Fruit fly (Drosophila melanogaster) whole organism, embryonic: ENCODE data around the gene ocn.

Source experiments
- Aef1 ChIP-seq: fragments of 200-800 bp; sonication (Bioruptor generic); IDR thresholded peaks from 3 replicates; pipeline ENCODE4 v1.3.6; 2022; ENCODE audit warnings: missing biosample characterization, missing genetic modification characterization
- Atf3 ChIP-seq: fragments of 200-800 bp; sonication (Bioruptor generic); optimal IDR thresholded peaks from 3 replicates; lab custom pipeline; 2016; ENCODE audit warnings: missing biosample characterization, missing genetic modification characterization
- Blimp-1 ChIP-seq: fragments of 200-800 bp; sonication (Bioruptor generic); optimal IDR thresholded peaks from 3 replicates; lab custom pipeline; 2018; ENCODE audit warnings: missing biosample characterization, missing genetic modification characterization, mild to moderate bottlenecking, moderate library complexity, missing genetic modification reagents
- C15 ChIP-seq: fragments of 200-800 bp; sonication (Bioruptor generic); IDR thresholded peaks from 3 replicates; pipeline ENCODE4 v1.3.6; 2022; ENCODE audit warnings: missing biosample characterization, missing genetic modification characterization
- CG10462 ChIP-seq: fragments of 200-800 bp; sonication (Bioruptor generic); optimal IDR thresholded peaks from 2 replicates; lab custom pipeline; 2016; ENCODE audit warnings: missing biosample characterization, missing genetic modification characterization
- CG10959 ChIP-seq: fragments of 200-800 bp; sonication (Bioruptor generic); IDR thresholded peaks from 2 replicates; pipeline ENCODE4 v1.3.6; 2022; ENCODE audit warnings: missing biosample characterization, missing genetic modification characterization
- CG12071 ChIP-seq: fragments of 200-800 bp; sonication (Bioruptor generic); optimal IDR thresholded peaks from 3 replicates; lab custom pipeline; 2018; ENCODE audit warnings: missing biosample characterization, mild to moderate bottlenecking, missing genetic modification characterization
- CG12659 ChIP-seq: fragments of 200-800 bp; sonication (Bioruptor generic); optimal IDR thresholded peaks from 3 replicates; lab custom pipeline; 2017; ENCODE audit warnings: mild to moderate bottlenecking, missing biosample characterization, missing genetic modification reagents, missing genetic modification characterization
- CG14710 ChIP-seq: fragments of 200-800 bp; sonication (Bioruptor generic); optimal IDR thresholded peaks from 3 replicates; lab custom pipeline; 2019; ENCODE audit warnings: missing biosample characterization, mild to moderate bottlenecking, missing genetic modification characterization, moderate library complexity
- CG15514 ChIP-seq: fragments of 200-800 bp; sonication (Bioruptor generic); optimal IDR thresholded peaks from 3 replicates; lab custom pipeline; 2017; ENCODE audit warnings: missing biosample characterization, missing genetic modification characterization, mild to moderate bottlenecking, moderate library complexity, missing genetic modification reagents
- CG1603 ChIP-seq: fragments of 200-800 bp; sonication (Bioruptor generic); optimal IDR thresholded peaks from 2 replicates; lab custom pipeline; 2019; ENCODE audit warnings: missing biosample characterization, mild to moderate bottlenecking, missing genetic modification characterization, moderate library complexity
- CG17359 ChIP-seq: fragments of 200-800 bp; sonication (Bioruptor generic); optimal IDR thresholded peaks from 3 replicates; lab custom pipeline; 2018; ENCODE audit warnings: missing biosample characterization, mild to moderate bottlenecking, missing genetic modification characterization, moderate library complexity
- CG17361 ChIP-seq: fragments of 200-800 bp; sonication (Bioruptor generic); IDR thresholded peaks from 3 replicates; pipeline ENCODE4 v1.3.6; 2022; ENCODE audit warnings: missing biosample characterization, missing genetic modification characterization
- CG34422 ChIP-seq: fragments of 200-800 bp; sonication (Bioruptor generic); IDR thresholded peaks from 3 replicates; pipeline ENCODE4 v1.3.6; 2022; ENCODE audit warnings: missing biosample characterization, missing genetic modification characterization
- CG6654 ChIP-seq: fragments of 200-800 bp; sonication (Bioruptor generic); optimal IDR thresholded peaks from 2 replicates; lab custom pipeline; 2017; ENCODE audit warnings: missing biosample characterization, mild to moderate bottlenecking, missing genetic modification characterization
- CG8089 ChIP-seq: fragments of 200-800 bp; sonication (Bioruptor generic); optimal IDR thresholded peaks from 3 replicates; lab custom pipeline; 2016; ENCODE audit warnings: missing biosample characterization, missing genetic modification characterization
- Camta ChIP-seq: fragments of 200-800 bp; sonication (Bioruptor generic); optimal IDR thresholded peaks from 2 replicates; lab custom pipeline; 2016; ENCODE audit warnings: missing biosample characterization, missing genetic modification characterization
- Chrac-16 ChIP-seq: fragments of 200-800 bp; sonication (Bioruptor generic); optimal IDR thresholded peaks from 3 replicates; lab custom pipeline; 2016; ENCODE audit warnings: missing biosample characterization, missing genetic modification characterization
- Dbx ChIP-seq: fragments of 200-800 bp; sonication (Bioruptor generic); IDR thresholded peaks from 3 replicates; pipeline ENCODE4 v1.3.6; 2022; ENCODE audit warnings: missing biosample characterization, missing genetic modification characterization
- Dek ChIP-seq: fragments of 200-800 bp; sonication (Bioruptor generic); optimal IDR thresholded peaks from 3 replicates; lab custom pipeline; 2019; ENCODE audit warnings: missing biosample characterization, mild to moderate bottlenecking, missing genetic modification characterization, moderate library complexity
- Dfd ChIP-seq, 2 experiments: fragments of >200 bp; optimal IDR thresholded peaks; 2 replicates each; lab custom pipeline; 2017; ENCODE audit warnings: missing biosample characterization in 2 of 2, missing genetic modification characterization in 2 of 2
- Dp ChIP-seq: fragments of 200-800 bp; sonication (Bioruptor generic); optimal IDR thresholded peaks from 2 replicates; lab custom pipeline; 2018; ENCODE audit warnings: missing biosample characterization, mild to moderate bottlenecking, missing genetic modification characterization, moderate library complexity
- ERR ChIP-seq: fragments of 200-800 bp; sonication (Bioruptor generic); optimal IDR thresholded peaks from 2 replicates; lab custom pipeline; 2016; ENCODE audit warnings: missing biosample characterization, missing genetic modification characterization
- Ets65A ChIP-seq: fragments of 200-800 bp; sonication (Bioruptor generic); peaks from one replicate; lab custom pipeline; 2016; ENCODE audit warnings: missing biosample characterization, missing genetic modification characterization
- Gsc ChIP-seq: fragments of 200-800 bp; sonication (Bioruptor generic); IDR thresholded peaks from 2 replicates; pipeline ENCODE4 v1.3.6; 2022; ENCODE audit warnings: missing biosample characterization, missing genetic modification characterization
- HLH4C ChIP-seq: fragments of 200-800 bp; sonication (Bioruptor generic); IDR thresholded peaks from 3 replicates; pipeline ENCODE4 v1.3.6; 2022; ENCODE audit warnings: missing biosample characterization, missing genetic modification characterization; ENCODE audit not compliant: partially characterized antibody
- HmgD ChIP-seq: fragments of 200-800 bp; sonication (Bioruptor generic); optimal IDR thresholded peaks from 3 replicates; lab custom pipeline; 2016; ENCODE audit warnings: missing biosample characterization, missing genetic modification characterization
- Hr78 ChIP-seq, 2 experiments: fragments of 200-800 bp in 1 of 2; fragments of >200 bp in 1 of 2; sonication (Bioruptor generic) in 1 of 2; optimal IDR thresholded peaks; 2 replicates each; lab custom pipeline; 2017 to 2019; ENCODE audit warnings: missing biosample characterization in 2 of 2, missing genetic modification characterization in 2 of 2, mild to moderate bottlenecking in 1 of 2, moderate library complexity in 1 of 2
- Jarid2 ChIP-seq: fragments of 200-800 bp; sonication (Bioruptor generic); optimal IDR thresholded peaks from 3 replicates; lab custom pipeline; 2017; ENCODE audit warnings: mild to moderate bottlenecking, missing biosample characterization, missing genetic modification reagents, missing genetic modification characterization
- Med ChIP-seq: fragments of 200-800 bp; sonication (Bioruptor generic); peaks from one replicate; lab custom pipeline; 2016; ENCODE audit warnings: missing biosample characterization, missing genetic modification characterization, mild to moderate bottlenecking, inconsistent platforms, moderate library complexity
- NfI ChIP-seq: fragments of 200-800 bp; sonication (Bioruptor generic); optimal IDR thresholded peaks from 3 replicates; lab custom pipeline; 2018; ENCODE audit warnings: missing biosample characterization, mild to moderate bottlenecking, missing genetic modification characterization, moderate library complexity
- Rfx ChIP-seq: fragments of 200-800 bp; sonication (Bioruptor generic); IDR thresholded peaks from 2 replicates; pipeline ENCODE4 v1.3.6; 2022; ENCODE audit warnings: missing biosample characterization, missing genetic modification characterization
- Usf ChIP-seq: fragments of 200-800 bp; sonication (Bioruptor generic); optimal IDR thresholded peaks from 2 replicates; lab custom pipeline; 2017; ENCODE audit warnings: missing genotype, missing biosample characterization, missing genetic modification characterization
- Xbp1 ChIP-seq: fragments of 200-800 bp; sonication (Bioruptor generic); optimal IDR thresholded peaks from 3 replicates; lab custom pipeline; 2016; ENCODE audit warnings: missing biosample characterization, mild to moderate bottlenecking, missing genetic modification characterization
- Xrp1 ChIP-seq: fragments of 200-800 bp; sonication (Bioruptor generic); IDR thresholded peaks from 2 replicates; pipeline ENCODE4 v1.3.6; 2022; ENCODE audit warnings: missing biosample characterization, missing genetic modification characterization
- az2 ChIP-seq: fragments of 200-800 bp; sonication (Bioruptor generic); optimal IDR thresholded peaks from 3 replicates; lab custom pipeline; 2016; ENCODE audit warnings: missing biosample characterization, missing genetic modification characterization
- bab2 ChIP-seq: fragments of 200-800 bp; sonication (Bioruptor generic); optimal IDR thresholded peaks from 2 replicates; lab custom pipeline; 2016; ENCODE audit warnings: missing biosample characterization, missing genetic modification characterization
- cg ChIP-seq: fragments of 200-800 bp; sonication (Bioruptor generic); optimal IDR thresholded peaks from 3 replicates; lab custom pipeline; 2019; ENCODE audit warnings: missing biosample characterization, mild to moderate bottlenecking, missing genetic modification characterization, moderate library complexity
- dimm ChIP-seq: fragments of 200-800 bp; sonication (Bioruptor generic); IDR thresholded peaks from 2 replicates; pipeline ENCODE4 v1.3.6; 2022; ENCODE audit warnings: missing biosample characterization, missing genetic modification characterization
- dmrt11E ChIP-seq: fragments of 200-800 bp; sonication (Bioruptor generic); optimal IDR thresholded peaks from 3 replicates; lab custom pipeline; 2018; ENCODE audit warnings: missing biosample characterization, mild to moderate bottlenecking, missing genetic modification characterization, moderate library complexity
- fu2 ChIP-seq: fragments of 200-800 bp; sonication (Bioruptor generic); optimal IDR thresholded peaks from 2 replicates; lab custom pipeline; 2016; ENCODE audit warnings: missing biosample characterization, missing genetic modification characterization
- grau ChIP-seq: fragments of 200-800 bp; optimal IDR thresholded peaks from 3 replicates; lab custom pipeline; 2019; ENCODE audit warnings: missing biosample characterization, mild to moderate bottlenecking, missing genetic modification characterization, moderate library complexity
- ken ChIP-seq: fragments of 200-800 bp; sonication (Bioruptor generic); IDR thresholded peaks from 3 replicates; pipeline ENCODE4 v1.3.6; 2022; ENCODE audit warnings: missing biosample characterization, missing genetic modification characterization
- klu ChIP-seq: fragments of 200-800 bp; sonication (Bioruptor generic); IDR thresholded peaks from 2 replicates; pipeline ENCODE4 v1.3.6; 2022; ENCODE audit warnings: missing biosample characterization, missing genetic modification characterization
- maf-S ChIP-seq: fragments of 200-800 bp; sonication (Bioruptor generic); optimal IDR thresholded peaks from 2 replicates; lab custom pipeline; 2016; ENCODE audit warnings: missing biosample characterization, missing genetic modification characterization
- pum ChIP-seq: fragments of 200-800 bp; sonication (Bioruptor generic); optimal IDR thresholded peaks from 2 replicates; lab custom pipeline; 2016; ENCODE audit warnings: missing biosample characterization, missing genetic modification characterization
- shn ChIP-seq: fragments of 200-800 bp; sonication (Bioruptor generic); optimal IDR thresholded peaks from 3 replicates; lab custom pipeline; 2016; ENCODE audit warnings: missing biosample characterization, missing genetic modification characterization
- tup ChIP-seq: fragments of 200-800 bp; sonication (Bioruptor generic); optimal IDR thresholded peaks from 2 replicates; lab custom pipeline; 2016; ENCODE audit warnings: missing biosample characterization, mild to moderate bottlenecking, missing genetic modification characterization, moderate library complexity
- unpg ChIP-seq: fragments of 200-800 bp; sonication (Bioruptor generic); optimal IDR thresholded peaks from 3 replicates; lab custom pipeline; 2018; ENCODE audit warnings: missing biosample characterization, mild to moderate bottlenecking, missing genetic modification characterization, moderate library complexity
- vnd ChIP-seq: fragments of 200-800 bp; sonication (Bioruptor generic); IDR thresholded peaks from 3 replicates; pipeline ENCODE4 v1.3.6; 2022; ENCODE audit warnings: missing biosample characterization, missing genetic modification characterization; ENCODE audit not compliant: partially characterized antibody

Gene ocn

dm6 chr3R:30056592-30057135 lies 19.1 kb upstream of the ocn start, which contains the start of the genes CG7950 and Rpp14a (continued):
- TF ChIP-seq Dek (tag; lab: Kevin White, UChicago), result peak; percentile 80
- TF ChIP-seq C15, result no peak
- peak; percentile 72 for TF ChIP-seq tup (GFP tag; lab: Kevin White, UChicago)
- no peak for TF ChIP-seq HLH4C (GFP tag; lab: Robert Waterston, UW)
- no peak for TF ChIP-seq cg (GFP tag; lab: Kevin White, UChicago)
- TF ChIP-seq bab2 (GFP tag; lab: Kevin White, UChicago), result peak; percentile 82
- peak; percentile 69 for TF ChIP-seq CG17359
- TF ChIP-seq Blimp-1 (GFP tag; lab: Kevin White, UChicago), result peak; percentile 65
- TF ChIP-seq dimm (GFP tag; lab: Robert Waterston, UW), result peak; percentile 29; the same call in 1 of the 2 replicates
- peak; percentile 78 for TF ChIP-seq dmrt11E
- TF ChIP-seq pum (GFP tag; lab: Kevin White, UChicago), result peak; percentile 73
- peak; percentile 27 for TF ChIP-seq Usf (GFP tag; lab: Kevin White, UChicago)
- TF ChIP-seq CG17361, result peak; percentile 37; the same call in 2 of the 3 replicates
- no peak for TF ChIP-seq Hr78 (GFP tag; optimal IDR thresholded peaks at IDR 0.05; lab: Kevin White, UChicago)
- peak; percentile 88 for TF ChIP-seq shn (GFP tag; lab: Kevin White, UChicago)
- TF ChIP-seq CG6654 (GFP tag; lab: Kevin White, UChicago), result no peak
- no peak for TF ChIP-seq Jarid2
- TF ChIP-seq Camta, result peak; percentile 66
- TF ChIP-seq CG12071 (GFP tag; lab: Kevin White, UChicago), result peak; percentile 19
- peak; percentile 62 for TF ChIP-seq Atf3
- peak; percentile 85 for TF ChIP-seq az2 (GFP tag; lab: Kevin White, UChicago)
- TF ChIP-seq HmgD, result peak; percentile 40
- peak; percentile 82 for TF ChIP-seq ken (GFP tag; lab: Robert Waterston, UW)
- peak; percentile 78 for TF ChIP-seq CG14710 (tag; lab: Kevin White, UChicago)
- TF ChIP-seq CG10959 (GFP tag; lab: Robert Waterston, UW), result peak; percentile 41; the same call in 1 of the 2 replicates
- peak; percentile 82 for TF ChIP-seq Aef1 (GFP tag; lab: Robert Waterston, UW)
- peak; percentile 74 for TF ChIP-seq maf-S (GFP tag; lab: Kevin White, UChicago)
- TF ChIP-seq NfI (GFP tag; lab: Kevin White, UChicago), result peak; percentile 79
- peak; percentile 87 for TF ChIP-seq Dbx (GFP tag; lab: Robert Waterston, UW)
- TF ChIP-seq fu2 (GFP tag; lab: Kevin White, UChicago), result peak; percentile 73
- peak; percentile 48 for TF ChIP-seq CG10462 (GFP tag; lab: Kevin White, UChicago)
- peak; percentile 24 for TF ChIP-seq CG8089 (GFP tag; lab: Kevin White, UChicago)
- TF ChIP-seq Dfd (GFP tag; optimal IDR thresholded peaks at IDR 0.05; lab: Kevin White, UChicago), result no peak

dm6 chr3R:30055915-30056544 lies 18.5 kb upstream of the ocn start, which contains the start of the genes Rpp14b and spn-A:
Gene Rpp14b, plus strand, starts transcription at chr3R:30055957.
Gene spn-A, minus strand, starts transcription at chr3R:30056037.
- TF ChIP-seq Gsc (no peak), Dp (GFP tag; lab: Kevin White, UChicago) (peak; percentile 41), Xbp1 (GFP tag; lab: Kevin White, UChicago) (peak; percentile 59), Rfx (peak; percentile 63), ERR (no peak), vnd (GFP tag; lab: Robert Waterston, UW) (no peak), Chrac-16 (peak; percentile 7), CG34422 (GFP tag; lab: Robert Waterston, UW) (no peak), CG15514 (GFP tag; lab: Kevin White, UChicago) (no peak), unpg (GFP tag; lab: Kevin White, UChicago) (peak; percentile 20), Xrp1 (GFP tag; lab: Robert Waterston, UW) (0 out of 2 replicates have a peak, but pooled peaks have one; percentile 36), CG12659 (GFP tag; lab: Kevin White, UChicago) (peak; percentile 28), grau (tag; lab: Kevin White, UChicago) (peak; percentile 97), klu (0 out of 2 replicates have a peak, but pooled peaks have one; percentile 21), Med (GFP tag; lab: Kevin White, UChicago) (peak; percentile 52), Ets65A (GFP tag; lab: Kevin White, UChicago) (peak; percentile 81), CG1603 (tag; lab: Kevin White, UChicago) (peak; percentile 36)
